Worm (Caenorhabditis elegans) whole organism, mixed stage, embryonic: Measurements from ENCODE around the gene T11F9.10.

Source experiments
- nhr-28 ChIP-seq: fragments of 150-350 bp; optimal IDR thresholded peaks from 2 replicates; lab custom pipeline; 2014; ENCODE audit warnings: missing biosample characterization, missing genetic modification characterization
- snpc-4 ChIP-seq: fragments of 150-350 bp; optimal IDR thresholded peaks from 2 replicates; lab custom pipeline; 2014; ENCODE audit warnings: missing biosample characterization, missing genetic modification characterization
- unc-62 ChIP-seq: fragments of 150-350 bp; optimal IDR thresholded peaks from 2 replicates; lab custom pipeline; 2014; ENCODE audit warnings: missing biosample characterization, missing genetic modification reagents, missing genetic modification characterization

DNA sequence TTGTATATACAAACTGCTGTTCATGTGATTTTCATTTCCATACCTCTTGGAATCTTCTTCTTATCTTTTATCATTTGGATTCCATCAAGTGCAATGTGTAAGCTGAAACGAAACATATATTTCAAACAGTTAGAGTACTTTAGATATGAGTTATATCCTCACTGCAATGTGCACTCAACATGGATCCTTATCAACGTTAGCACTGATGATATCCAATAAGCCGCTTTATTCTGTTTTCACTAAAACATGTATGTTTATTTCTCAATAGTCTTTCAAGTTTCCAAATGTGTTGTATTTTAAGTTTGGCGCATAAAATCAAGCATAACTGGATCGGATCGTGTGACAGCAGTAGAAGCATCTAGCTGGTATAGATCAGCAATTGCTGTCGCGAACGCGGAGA, at the start of gene T11F9.10:
- TF ChIP-seq nhr-28 (tag; lab: Kevin White, UChicago), result no peak
- no peak for TF ChIP-seq snpc-4 (tag; lab: Kevin White, UChicago)
- no peak for TF ChIP-seq unc-62
